Fruit fly (Drosophila melanogaster) whole organism, pupa: ENCODE measurements around the gene Polr2I.

Source experiments
- CG10348 ChIP-seq: fragments of 200-800 bp; sonication (Bioruptor generic); IDR thresholded peaks from 2 replicates; pipeline ENCODE4 v1.3.6; 2022; ENCODE audit warnings: missing biosample characterization, missing genetic modification characterization
- CG14655 ChIP-seq: fragments of 200-800 bp; sonication (Bioruptor generic); optimal IDR thresholded peaks from 3 replicates; lab custom pipeline; 2017; ENCODE audit warnings: mild to moderate bottlenecking, missing biosample characterization, missing genetic modification reagents, missing genetic modification characterization
- CG15710 ChIP-seq: fragments of 200-800 bp; sonication (Bioruptor generic); optimal IDR thresholded peaks from 2 replicates; lab custom pipeline; 2018; ENCODE audit warnings: missing biosample characterization, mild to moderate bottlenecking, missing genetic modification characterization, moderate library complexity
- CG4496 ChIP-seq: fragments of 200-800 bp; sonication (Bioruptor generic); IDR thresholded peaks from 3 replicates; pipeline ENCODE4 v1.3.6; 2022; ENCODE audit warnings: missing biosample characterization, missing genetic modification characterization
- CG8159 ChIP-seq: fragments of 200-800 bp; sonication (Bioruptor generic); optimal IDR thresholded peaks from 3 replicates; lab custom pipeline; 2018; ENCODE audit warnings: missing biosample characterization, mild to moderate bottlenecking, missing genetic modification characterization, moderate library complexity
- CG8301 ChIP-seq: fragments of 200-800 bp; sonication (Bioruptor generic); optimal IDR thresholded peaks from 2 replicates; lab custom pipeline; 2018; ENCODE audit warnings: missing biosample characterization, mild to moderate bottlenecking, missing genetic modification characterization
- D1 ChIP-seq: fragments of 200-800 bp; sonication (Bioruptor generic); optimal IDR thresholded peaks from 2 replicates; lab custom pipeline; 2018; ENCODE audit warnings: missing biosample characterization, mild to moderate bottlenecking, missing genetic modification characterization, moderate library complexity
- EcR ChIP-seq: fragments of 200-800 bp; sonication (Bioruptor generic); optimal IDR thresholded peaks from 3 replicates; lab custom pipeline; 2019; ENCODE audit warnings: missing biosample characterization, missing genetic modification characterization, mild to moderate bottlenecking, moderate library complexity, missing genetic modification reagents
- Ets98B ChIP-seq: fragments of 200-800 bp; sonication (Bioruptor generic); IDR thresholded peaks from 2 replicates; pipeline ENCODE4 v1.3.6; 2022; ENCODE audit warnings: missing biosample characterization, missing genetic modification characterization
- Pif1B ChIP-seq: fragments of 200-800 bp; sonication (Bioruptor generic); optimal IDR thresholded peaks from 3 replicates; lab custom pipeline; 2016; ENCODE audit warnings: missing biosample characterization, missing genetic modification characterization
- gl ChIP-seq: fragments of 200-800 bp; sonication (Bioruptor generic); optimal IDR thresholded peaks from 2 replicates; lab custom pipeline; 2018; ENCODE audit warnings: missing biosample characterization, mild to moderate bottlenecking, missing genetic modification characterization
- rn ChIP-seq: fragments of 200-800 bp; sonication (Bioruptor generic); IDR thresholded peaks from 2 replicates; pipeline ENCODE4 v1.3.6; 2022; ENCODE audit warnings: missing biosample characterization, missing genetic modification characterization

DNA sequence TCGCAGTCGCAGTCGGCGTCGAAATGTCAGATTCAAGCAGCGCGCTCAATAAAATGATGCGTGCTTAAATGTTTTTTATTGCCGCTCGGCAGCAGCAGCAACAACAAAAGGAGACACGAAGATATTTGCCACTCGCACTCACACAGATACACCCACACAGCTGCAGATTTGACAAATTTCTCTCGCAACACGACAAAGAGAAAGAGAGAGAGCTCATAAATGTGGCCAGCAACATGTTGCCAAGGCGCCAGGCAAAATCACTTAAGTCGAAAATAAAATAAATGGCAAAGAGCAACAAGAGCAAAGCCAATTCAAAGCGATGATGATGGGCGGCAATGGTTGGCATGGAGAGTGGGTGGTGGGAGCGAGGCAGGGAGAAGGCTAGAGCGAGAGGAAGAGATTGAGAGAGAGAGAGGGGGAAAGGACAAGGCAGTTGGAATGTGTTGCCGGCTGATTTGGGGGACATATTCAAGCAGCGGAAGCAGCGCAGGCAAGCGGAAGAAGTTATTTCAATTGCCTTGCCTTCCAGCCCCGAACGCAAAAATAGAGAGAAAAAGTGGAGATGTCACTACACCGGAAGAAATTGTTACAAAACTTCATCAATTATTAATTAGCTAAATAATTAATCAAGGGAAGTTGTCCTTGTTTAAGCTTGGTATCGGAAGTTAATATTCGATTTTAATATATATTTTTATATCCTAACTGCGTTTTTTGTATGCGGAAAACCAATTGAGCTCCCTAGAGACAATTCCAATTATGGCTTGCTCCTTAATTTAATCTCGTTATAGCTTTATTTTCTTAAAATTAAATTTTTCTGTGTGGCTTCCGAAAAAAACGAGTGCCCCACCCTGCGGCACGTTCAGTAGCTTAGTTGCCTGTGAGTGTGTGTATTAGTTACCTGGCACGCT, 38.2 kb downstream of the Polr2I start:
- peak; percentile 10; the same call in 1 of the 2 replicates for TF ChIP-seq Ets98B (GFP tag; lab: Robert Waterston, UW)
- TF ChIP-seq Pif1B (GFP tag; lab: Kevin White, UChicago), result peak; percentile 21
- TF ChIP-seq CG8159 (tag; lab: Kevin White, UChicago), result peak; percentile 45
- TF ChIP-seq gl (tag; lab: Kevin White, UChicago), result no peak
- TF ChIP-seq EcR (GFP tag; lab: Kevin White, UChicago), result peak; percentile 14
- TF ChIP-seq CG10348 (GFP tag; lab: Robert Waterston, UW), result no peak
- peak; percentile 19 for TF ChIP-seq CG15710 (tag; lab: Kevin White, UChicago)
- TF ChIP-seq rn, result no peak
- 0 out of 3 replicates have a peak, but pooled peaks have one; percentile 4 for TF ChIP-seq CG4496 (GFP tag; lab: Robert Waterston, UW)
- peak; percentile 58 for TF ChIP-seq CG8301 (tag; lab: Kevin White, UChicago)
- TF ChIP-seq D1 (tag; lab: Kevin White, UChicago), result peak; percentile 2
- TF ChIP-seq CG14655 (GFP tag; lab: Kevin White, UChicago), result peak; percentile 71
